Worm (Caenorhabditis elegans): Measurements from ENCODE around the gene Y69F12A.1.

The Y69F12A.1 gene

ce11 chrIII:7499421-7499902, 42.7 kb downstream of the Y69F12A.1 start, which contains the start of the genes C07H6.9 and sap-140 (continued):
- no peak for TF ChIP-seq lsy-27 (tag; optimal IDR thresholded peaks at IDR 0.05; ENCODE audit: borderline replicate concordance, insufficient read depth)
- TF ChIP-seq unc-62 (GFP tag; optimal IDR thresholded peaks at IDR 0.05), result no peak
- no peak for TF ChIP-seq B0261.1 (tag; optimal IDR thresholded peaks at IDR 0.05)
- no peak for TF ChIP-seq attf-6 (GFP tag; IDR thresholded peaks at IDR 0.05)
- no peak for TF ChIP-seq pha-4 (tag; optimal IDR thresholded peaks at IDR 0.05)
- no peak for TF ChIP-seq F23B12.7 (tag; optimal IDR thresholded peaks at IDR 0.05; ENCODE audit: insufficient read depth)
- no peak for TF ChIP-seq ztf-28 (GFP tag; IDR thresholded peaks at IDR 0.05)
- TF ChIP-seq hrde-1 (tag; optimal IDR thresholded peaks at IDR 0.05; ENCODE audit: borderline replicate concordance), result no peak
- no peak for TF ChIP-seq lir-1 (GFP tag; conservative IDR thresholded peaks at IDR 0.05)
- TF ChIP-seq lin-54 (GFP tag; optimal IDR thresholded peaks at IDR 0.05), result peak; percentile 90
- TF ChIP-seq ceh-79 (tag; optimal IDR thresholded peaks at IDR 0.05), result no peak
- TF ChIP-seq attf-3 (GFP tag; conservative IDR thresholded peaks at IDR 0.05), result no peak
- TF ChIP-seq efl-1 (GFP tag; optimal IDR thresholded peaks at IDR 0.05), result peak; percentile 84
- TF ChIP-seq ztf-18 (tag; optimal IDR thresholded peaks at IDR 0.05), result peak; percentile 95
- TF ChIP-seq pbrm-1 (GFP tag; IDR thresholded peaks at IDR 0.05), result peak; percentile 64; the same call in 1 of the 2 replicates
- no peak for TF ChIP-seq dpff-1 (tag; optimal IDR thresholded peaks at IDR 0.05)
- TF ChIP-seq ekl-4 (GFP tag; IDR thresholded peaks at IDR 0.05), result peak; percentile 62; the same call in 1 of the 2 replicates
- TF ChIP-seq nhr-120 (GFP tag; IDR thresholded peaks at IDR 0.05), result no peak
- TF ChIP-seq sptf-2 (GFP tag; optimal IDR thresholded peaks at IDR 0.05), result no peak
- TF ChIP-seq F57C9.4 (tag; optimal IDR thresholded peaks at IDR 0.05), result no peak
- no peak for TF ChIP-seq hmg-20 (GFP tag; IDR thresholded peaks at IDR 0.05)
- no peak for TF ChIP-seq snpc-4 (GFP tag; optimal IDR thresholded peaks at IDR 0.05)
- peak in 2 of 4 experiments; percentile 30 to 67 for TF ChIP-seq snpc-4 (tag; optimal IDR thresholded peaks at IDR 0.05)
- no peak for TF ChIP-seq ama-1 (optimal IDR thresholded peaks at IDR 0.05)
- TF ChIP-seq ama-1 (GFP tag; optimal IDR thresholded peaks at IDR 0.05), result no peak
- TF ChIP-seq xnd-1 (tag; optimal IDR thresholded peaks at IDR 0.05), result no peak
- no peak for TF ChIP-seq akir-1 (GFP tag; optimal IDR thresholded peaks at IDR 0.05)
- peak; percentile 83; the same call in 1 of the 2 replicates for TF ChIP-seq Y53G8AR.9 (GFP tag; conservative IDR thresholded peaks at IDR 0.05)
- TF ChIP-seq rpc-1 (optimal IDR thresholded peaks at IDR 0.05), result no peak
- no peak for TF ChIP-seq rpc-1 (tag; optimal IDR thresholded peaks at IDR 0.05)
- TF ChIP-seq let-607 (tag; optimal IDR thresholded peaks at IDR 0.05), result peak in 1 of 2 experiments; percentile 14
- TF ChIP-seq Y56A3A.18 (GFP tag; IDR thresholded peaks at IDR 0.05), result no peak
- TF ChIP-seq K11D2.4 (GFP tag; IDR thresholded peaks at IDR 0.05), result peak; percentile 11; the same call in 1 of the 2 replicates
- TF ChIP-seq hmg-1.2 (GFP tag; IDR thresholded peaks at IDR 0.05), result peak; percentile 48
- TF ChIP-seq F49E8.2 (tag; optimal IDR thresholded peaks at IDR 0.05; ENCODE audit: insufficient read depth), result no peak
- peak; percentile 67 for TF ChIP-seq attf-5 (GFP tag; optimal IDR thresholded peaks at IDR 0.05)
- no peak for TF ChIP-seq ccch-3 (GFP tag; optimal IDR thresholded peaks at IDR 0.05)
- TF ChIP-seq C17E4.6 (GFP tag; IDR thresholded peaks at IDR 0.05), result no peak
- no peak for TF ChIP-seq egl-18 (GFP tag; IDR thresholded peaks at IDR 0.05)
- TF ChIP-seq T26A5.8 (tag; optimal IDR thresholded peaks at IDR 0.05), result no peak
- peak; percentile 22 for TF ChIP-seq repo-1 (tag; optimal IDR thresholded peaks at IDR 0.05)
- TF ChIP-seq ztf-25 (GFP tag; IDR thresholded peaks at IDR 0.05), result no peak
- peak; percentile 96 for TF ChIP-seq dpl-1 (GFP tag; optimal IDR thresholded peaks at IDR 0.05)
- TF ChIP-seq T07F8.4 (tag; optimal IDR thresholded peaks at IDR 0.05), result no peak
- no peak for TF ChIP-seq rec-8 (tag; optimal IDR thresholded peaks at IDR 0.05)
- peak; percentile 72; the same call in 1 of the 2 replicates for TF ChIP-seq madf-3 (GFP tag; IDR thresholded peaks at IDR 0.05)
- no peak for TF ChIP-seq ztf-22 (GFP tag; optimal IDR thresholded peaks at IDR 0.05)
- no peak for TF ChIP-seq Y67H2A.10 (GFP tag; conservative IDR thresholded peaks at IDR 0.05)
- peak; percentile 57; the same call in 1 of the 2 replicates for TF ChIP-seq nfyb-1 (GFP tag; IDR thresholded peaks at IDR 0.05)

Data from whole organism, young adult.